Worm (Caenorhabditis elegans) whole organism, L4/young adult: ENCODE measurements around the gene acs-7.

Experiments used
- dao-5 ChIP-seq: sonication (generic microtip); optimal IDR thresholded peaks from 2 replicates; lab custom pipeline; 2016; ENCODE audit warnings: missing genotype, missing genetic modification characterization, moderate library complexity, missing compliant biosample characterization
- him-1 ChIP-seq: sonication (generic microtip); optimal IDR thresholded peaks from 2 replicates; lab custom pipeline; 2016; ENCODE audit warnings: missing genotype, missing genetic modification reagents, missing genetic modification characterization, missing compliant biosample characterization

- TF ChIP-seq him-1 (no peak), dao-5 (tag; lab: Kevin White, UChicago) (no peak)
Measured at ce11 chrII:9275173-9275572, 16.6 kb upstream of the acs-7 start.
